Fruit fly (Drosophila melanogaster) whole organism, embryonic: ENCODE results near the gene cass.

Source experiments
- Ada2b ChIP-seq: fragments of 200-800 bp; sonication (Bioruptor generic); IDR thresholded peaks from 2 replicates; pipeline ENCODE4 v1.3.6; 2022; ENCODE audit warnings: missing biosample characterization, missing genetic modification characterization
- Asciz ChIP-seq: fragments of 200-800 bp; sonication (Bioruptor generic); optimal IDR thresholded peaks from 2 replicates; lab custom pipeline; 2017; ENCODE audit warnings: missing biosample characterization, mild to moderate bottlenecking, missing genetic modification characterization, missing genetic modification reagents
- B-H1 ChIP-seq: fragments of 200-800 bp; sonication (Bioruptor generic); IDR thresholded peaks from 3 replicates; pipeline ENCODE4 v1.3.6; 2022; ENCODE audit warnings: missing biosample characterization, missing genetic modification characterization
- CG10959 ChIP-seq: fragments of 200-800 bp; sonication (Bioruptor generic); IDR thresholded peaks from 2 replicates; pipeline ENCODE4 v1.3.6; 2022; ENCODE audit warnings: missing biosample characterization, missing genetic modification characterization
- CG11504 ChIP-seq: fragments of 200-800 bp; sonication (Bioruptor generic); optimal IDR thresholded peaks from 3 replicates; lab custom pipeline; 2019; ENCODE audit warnings: missing biosample characterization, mild to moderate bottlenecking, missing genetic modification characterization, moderate library complexity
- CG11696 ChIP-seq: fragments of 200-800 bp; sonication (Bioruptor generic); IDR thresholded peaks from 2 replicates; pipeline ENCODE4 v1.3.6; 2022; ENCODE audit warnings: missing biosample characterization, missing genetic modification characterization
- CG12104 ChIP-seq: fragments of 200-800 bp; sonication (Bioruptor generic); optimal IDR thresholded peaks from 3 replicates; lab custom pipeline; 2016; ENCODE audit warnings: missing biosample characterization, missing genetic modification characterization
- CG12236 ChIP-seq: fragments of 200-800 bp; sonication (Bioruptor generic); optimal IDR thresholded peaks from 2 replicates; lab custom pipeline; 2016; ENCODE audit warnings: missing biosample characterization, missing genetic modification characterization
- CG12391 ChIP-seq: fragments of 200-800 bp; sonication (Bioruptor generic); optimal IDR thresholded peaks from 3 replicates; lab custom pipeline; 2018; ENCODE audit warnings: missing biosample characterization, mild to moderate bottlenecking, missing genetic modification characterization, moderate library complexity
- CG12659 ChIP-seq: fragments of 200-800 bp; sonication (Bioruptor generic); optimal IDR thresholded peaks from 3 replicates; lab custom pipeline; 2017; ENCODE audit warnings: mild to moderate bottlenecking, missing biosample characterization, missing genetic modification reagents, missing genetic modification characterization
- CG12769 ChIP-seq: fragments of 200-800 bp; sonication (Bioruptor generic); optimal IDR thresholded peaks from 2 replicates; lab custom pipeline; 2019; ENCODE audit warnings: missing biosample characterization, mild to moderate bottlenecking, missing genetic modification characterization, moderate library complexity
- CG14441 ChIP-seq: fragments of 200-800 bp; sonication (Bioruptor generic); IDR thresholded peaks from 2 replicates; pipeline ENCODE4 v1.3.6; 2022; ENCODE audit warnings: missing biosample characterization, missing genetic modification characterization
- CG17328 ChIP-seq: fragments of 200-800 bp; sonication (Bioruptor generic); IDR thresholded peaks from 2 replicates; pipeline ENCODE4 v1.3.6; 2022; ENCODE audit warnings: missing biosample characterization, missing genetic modification characterization
- CG2199 ChIP-seq: fragments of 200-800 bp; sonication (Bioruptor generic); IDR thresholded peaks from 3 replicates; pipeline ENCODE4 v1.3.6; 2022; ENCODE audit warnings: missing biosample characterization, missing genetic modification characterization
- CG30403 ChIP-seq: fragments of 200-800 bp; sonication (Bioruptor generic); optimal IDR thresholded peaks from 3 replicates; lab custom pipeline; 2016; ENCODE audit warnings: missing biosample characterization, missing genetic modification characterization
- CG31224 ChIP-seq: fragments of 200-800 bp; sonication (Bioruptor generic); IDR thresholded peaks from 2 replicates; pipeline ENCODE4 v1.3.6; 2022; ENCODE audit warnings: missing biosample characterization, missing genetic modification characterization
- CG4328 ChIP-seq: fragments of 200-800 bp; sonication (Bioruptor generic); optimal IDR thresholded peaks from 3 replicates; lab custom pipeline; 2017; ENCODE audit warnings: missing biosample characterization, missing genetic modification reagents, missing genetic modification characterization
- CG4854 ChIP-seq: fragments of 200-800 bp; sonication (Bioruptor generic); optimal IDR thresholded peaks from 2 replicates; lab custom pipeline; 2016; ENCODE audit warnings: missing biosample characterization, missing genetic modification characterization, inconsistent platforms
- CG7372 ChIP-seq: fragments of 200-800 bp; sonication (Bioruptor generic); IDR thresholded peaks from 2 replicates; pipeline ENCODE4 v1.3.6; 2022; ENCODE audit warnings: missing biosample characterization, missing genetic modification characterization
- CG8089 ChIP-seq: fragments of 200-800 bp; sonication (Bioruptor generic); optimal IDR thresholded peaks from 3 replicates; lab custom pipeline; 2016; ENCODE audit warnings: missing biosample characterization, missing genetic modification characterization
- CG8388 ChIP-seq: fragments of 200-800 bp; sonication (Bioruptor generic); optimal IDR thresholded peaks from 2 replicates; lab custom pipeline; 2019; ENCODE audit warnings: missing biosample characterization, mild to moderate bottlenecking, missing genetic modification characterization, moderate library complexity
- Camta ChIP-seq: fragments of 200-800 bp; sonication (Bioruptor generic); optimal IDR thresholded peaks from 2 replicates; lab custom pipeline; 2016; ENCODE audit warnings: missing biosample characterization, missing genetic modification characterization
- Doc3 ChIP-seq: fragments of 200-800 bp; sonication (Bioruptor generic); IDR thresholded peaks from 3 replicates; pipeline ENCODE4 v1.3.6; 2022; ENCODE audit warnings: missing biosample characterization, missing genetic modification characterization; ENCODE audit not compliant: partially characterized antibody
- Hr51 ChIP-seq, 2 experiments: fragments of 200-800 bp; sonication (Bioruptor generic); optimal IDR thresholded peaks; 2 replicates in 1 of 2; 3 replicates in 1 of 2; lab custom pipeline; 2016 to 2018; ENCODE audit warnings: missing biosample characterization in 2 of 2, missing genetic modification characterization in 2 of 2, mild to moderate bottlenecking in 1 of 2, moderate library complexity in 1 of 2
- Hr78 ChIP-seq, 2 experiments: fragments of 200-800 bp in 1 of 2; fragments of >200 bp in 1 of 2; sonication (Bioruptor generic) in 1 of 2; optimal IDR thresholded peaks; 2 replicates each; lab custom pipeline; 2017 to 2019; ENCODE audit warnings: missing biosample characterization in 2 of 2, missing genetic modification characterization in 2 of 2, mild to moderate bottlenecking in 1 of 2, moderate library complexity in 1 of 2
- Med ChIP-seq: fragments of 200-800 bp; sonication (Bioruptor generic); peaks from one replicate; lab custom pipeline; 2016; ENCODE audit warnings: missing biosample characterization, missing genetic modification characterization, mild to moderate bottlenecking, inconsistent platforms, moderate library complexity
- Pdp1 ChIP-seq, 2 experiments: fragments of 200-800 bp; sonication (Bioruptor generic); optimal IDR thresholded peaks; 3 replicates each; lab custom pipeline; 2016; ENCODE audit warnings: missing biosample characterization in 2 of 2, missing genetic modification characterization in 2 of 2, mild to moderate bottlenecking in 1 of 2, moderate library complexity in 1 of 2
- Ptx1 ChIP-seq: fragments of 200-800 bp; sonication (Bioruptor generic); IDR thresholded peaks from 2 replicates; pipeline ENCODE4 v1.3.6; 2022; ENCODE audit warnings: missing biosample characterization, missing genetic modification characterization
- Rx ChIP-seq: fragments of 200-800 bp; sonication (Bioruptor generic); IDR thresholded peaks from 2 replicates; pipeline ENCODE4 v1.3.6; 2022; ENCODE audit warnings: missing biosample characterization, missing genetic modification characterization
- Ssrp ChIP-seq: fragments of 200-800 bp; sonication (Bioruptor generic); optimal IDR thresholded peaks from 2 replicates; lab custom pipeline; 2018; ENCODE audit warnings: missing biosample characterization, mild to moderate bottlenecking, missing genetic modification characterization, moderate library complexity
- Xbp1 ChIP-seq: fragments of 200-800 bp; sonication (Bioruptor generic); optimal IDR thresholded peaks from 3 replicates; lab custom pipeline; 2016; ENCODE audit warnings: missing biosample characterization, mild to moderate bottlenecking, missing genetic modification characterization
- abd-A ChIP-seq: fragments of 200-800 bp; sonication (Bioruptor generic); optimal IDR thresholded peaks from 3 replicates; lab custom pipeline; 2019; ENCODE audit warnings: missing biosample characterization, mild to moderate bottlenecking, missing genetic modification characterization, moderate library complexity
- ase ChIP-seq: fragments of 200-800 bp; sonication (Bioruptor generic); IDR thresholded peaks from 3 replicates; pipeline ENCODE4 v1.3.6; 2022; ENCODE audit warnings: missing biosample characterization, missing genetic modification characterization
- ash1 ChIP-seq: fragments of 200-800 bp; sonication (Bioruptor generic); optimal IDR thresholded peaks from 2 replicates; lab custom pipeline; 2018; ENCODE audit warnings: missing biosample characterization, mild to moderate bottlenecking, missing genetic modification characterization
- chinmo ChIP-seq: fragments of 200-800 bp; sonication (Bioruptor generic); IDR thresholded peaks from 4 replicates; pipeline ENCODE4 v1.3.6; 2022; ENCODE audit warnings: missing biosample characterization, missing genetic modification characterization; ENCODE audit not compliant: partially characterized antibody
- disco-r ChIP-seq: fragments of 200-800 bp; sonication (Bioruptor generic); optimal IDR thresholded peaks from 2 replicates; lab custom pipeline; 2016; ENCODE audit warnings: missing biosample characterization, missing genetic modification characterization
- ems ChIP-seq: fragments of 200-800 bp; sonication (Bioruptor generic); optimal IDR thresholded peaks from 3 replicates; lab custom pipeline; 2016; ENCODE audit warnings: missing biosample characterization, missing genetic modification characterization
- fd96Cb ChIP-seq: fragments of 200-800 bp; sonication (Bioruptor generic); optimal IDR thresholded peaks from 2 replicates; lab custom pipeline; 2018; ENCODE audit warnings: missing biosample characterization, mild to moderate bottlenecking, missing genetic modification characterization, moderate library complexity
- gce ChIP-seq: fragments of 200-800 bp; sonication (Bioruptor generic); IDR thresholded peaks from 3 replicates; pipeline ENCODE4 v1.3.6; 2022; ENCODE audit warnings: missing biosample characterization, missing genetic modification characterization
- gem ChIP-seq: fragments of 200-800 bp; sonication (Bioruptor generic); optimal IDR thresholded peaks from 2 replicates; lab custom pipeline; 2019; ENCODE audit warnings: missing biosample characterization, mild to moderate bottlenecking, missing genetic modification characterization, moderate library complexity
- gsb-n ChIP-seq: fragments of 200-800 bp; sonication (Bioruptor generic); optimal IDR thresholded peaks from 3 replicates; lab custom pipeline; 2018; ENCODE audit warnings: missing biosample characterization, mild to moderate bottlenecking, missing genetic modification characterization
- kni ChIP-seq: fragments of 200-800 bp; sonication (Bioruptor generic); optimal IDR thresholded peaks from 3 replicates; lab custom pipeline; 2017; ENCODE audit warnings: mild to moderate bottlenecking, missing biosample characterization, missing genetic modification reagents, missing genetic modification characterization
- sd ChIP-seq: fragments of 200-800 bp; sonication (Bioruptor generic); optimal IDR thresholded peaks from 3 replicates; lab custom pipeline; 2018; ENCODE audit warnings: missing biosample characterization, mild to moderate bottlenecking, missing genetic modification characterization, moderate library complexity
- sens-2 ChIP-seq: fragments of 200-800 bp; sonication (Bioruptor generic); IDR thresholded peaks from 2 replicates; pipeline ENCODE4 v1.3.6; 2022; ENCODE audit warnings: missing biosample characterization, missing genetic modification characterization
- sqz ChIP-seq: fragments of 200-800 bp; sonication (Bioruptor generic); optimal IDR thresholded peaks from 3 replicates; lab custom pipeline; 2018; ENCODE audit warnings: missing biosample characterization, mild to moderate bottlenecking, missing genetic modification characterization
- vfl ChIP-seq: fragments of 200-800 bp; sonication (Bioruptor generic); optimal IDR thresholded peaks from 2 replicates; lab custom pipeline; 2016; ENCODE audit warnings: missing biosample characterization, missing genetic modification characterization
- wek ChIP-seq: fragments of 200-800 bp; sonication (Bioruptor generic); optimal IDR thresholded peaks from 3 replicates; lab custom pipeline; 2018; ENCODE audit warnings: missing biosample characterization, mild to moderate bottlenecking, missing genetic modification characterization, moderate library complexity
- zen ChIP-seq: fragments of 200-800 bp; sonication (Bioruptor generic); optimal IDR thresholded peaks from 3 replicates; lab custom pipeline; 2018; ENCODE audit warnings: missing biosample characterization, mild to moderate bottlenecking, missing genetic modification characterization, moderate library complexity

Gene cass

dm6 chr2L:17427187-17427586 lies 50.5 kb downstream of the cass start:
- TF ChIP-seq B-H1 (GFP tag; lab: Robert Waterston, UW) (0 out of 3 replicates have a peak, but pooled peaks have one; percentile 12), Rx (GFP tag; lab: Robert Waterston, UW) (no peak), Ptx1 (peak; percentile 44; the same call in 1 of the 2 replicates), vfl (GFP tag; lab: Kevin White, UChicago) (no peak), CG11504 (peak; percentile 15), Med (GFP tag; lab: Kevin White, UChicago) (peak; percentile 73), gsb-n (tag; lab: Kevin White, UChicago) (no peak), gem (tag; lab: Kevin White, UChicago) (peak; percentile 16), CG30403 (GFP tag; lab: Kevin White, UChicago) (peak; percentile 11), CG4328 (GFP tag; lab: Kevin White, UChicago) (no peak), CG17328 (peak; percentile 16; the same call in 1 of the 2 replicates), CG14441 (GFP tag; lab: Robert Waterston, UW) (peak; percentile 29; the same call in 1 of the 2 replicates), Hr51 (GFP tag; optimal IDR thresholded peaks at IDR 0.05; lab: Kevin White, UChicago) (peak in 1 of 2 experiments; percentile 22)

DNA sequence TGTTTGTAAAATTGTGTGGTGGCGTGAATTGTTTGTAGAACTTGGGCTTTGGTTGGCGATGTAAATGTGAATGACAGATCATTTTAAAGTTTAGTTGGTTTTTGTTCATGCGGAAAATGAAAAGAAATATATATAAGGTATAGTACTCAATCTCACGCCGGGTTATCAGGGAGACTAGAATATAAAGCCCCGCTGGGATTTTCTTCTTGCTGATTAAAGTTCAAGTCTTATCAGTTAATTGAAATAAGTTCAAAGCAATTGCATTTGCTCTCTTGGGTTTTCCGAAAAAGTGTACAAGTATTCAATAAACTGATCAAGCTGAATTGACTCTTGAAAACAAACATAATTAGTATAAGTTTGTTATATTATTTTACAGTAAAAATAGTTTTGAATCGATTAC lies 52.3 kb downstream of the cass start:
- no peak for TF ChIP-seq kni
- no peak for TF ChIP-seq Xbp1 (GFP tag; lab: Kevin White, UChicago)
- no peak for TF ChIP-seq CG11696 (GFP tag; lab: Robert Waterston, UW)
- no peak for TF ChIP-seq ash1 (GFP tag; lab: Kevin White, UChicago)
- no peak for TF ChIP-seq CG12104
- TF ChIP-seq CG12391 = no peak
- no peak for TF ChIP-seq wek (GFP tag; lab: Kevin White, UChicago)
- no peak for TF ChIP-seq CG12769 (tag; lab: Kevin White, UChicago)
- TF ChIP-seq Hr78 (GFP tag; optimal IDR thresholded peaks at IDR 0.05; lab: Kevin White, UChicago) = no peak
- TF ChIP-seq ase (GFP tag; lab: Robert Waterston, UW) = no peak
- no peak for TF ChIP-seq sens-2
- TF ChIP-seq sqz (GFP tag; lab: Kevin White, UChicago) = no peak
- no peak for TF ChIP-seq CG4854 (GFP tag; lab: Kevin White, UChicago)
- no peak for TF ChIP-seq Ada2b (GFP tag; lab: Robert Waterston, UW)
- TF ChIP-seq zen (tag; lab: Kevin White, UChicago) = no peak
- no peak for TF ChIP-seq gce (GFP tag; lab: Robert Waterston, UW)
- no peak for TF ChIP-seq CG8089
- no peak for TF ChIP-seq CG8388 (GFP tag; lab: Kevin White, UChicago)

DNA sequence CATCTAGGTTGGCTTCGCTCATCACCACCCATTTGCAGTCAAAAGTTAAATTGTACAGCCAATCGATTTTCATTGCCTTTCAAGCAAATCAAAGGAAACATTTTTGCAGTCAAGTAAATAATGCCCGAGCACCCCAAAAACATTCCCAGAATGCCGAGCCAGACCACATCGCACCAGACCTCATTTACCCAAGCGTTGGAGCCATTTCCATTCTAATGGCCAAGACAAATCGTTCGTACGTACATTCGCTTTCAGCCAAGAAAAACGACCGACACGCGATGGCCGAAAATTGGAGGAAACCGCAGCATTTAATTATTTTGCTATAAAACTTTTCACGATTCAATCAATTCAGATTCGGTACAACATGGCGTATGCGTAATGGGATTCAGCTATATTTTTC lies 52.7 kb downstream of the cass start:
- TF ChIP-seq Med (GFP tag; lab: Kevin White, UChicago) (no peak), CG12236 (no peak), sd (tag; lab: Kevin White, UChicago) (peak; percentile 76), disco-r (GFP tag; lab: Kevin White, UChicago) (no peak), ems (GFP tag; lab: Kevin White, UChicago) (no peak), CG10959 (GFP tag; lab: Robert Waterston, UW) (no peak), Asciz (no peak), CG17328 (no peak), Doc3 (no peak), CG31224 (GFP tag; lab: Robert Waterston, UW) (no peak), chinmo (no peak), Ssrp (no peak), CG7372 (peak; percentile 67), Hr78 (GFP tag; optimal IDR thresholded peaks at IDR 0.05; lab: Kevin White, UChicago) (no peak), abd-A (tag; lab: Kevin White, UChicago) (peak; percentile 2), Camta (GFP tag; lab: Kevin White, UChicago) (no peak), CG12659 (GFP tag; lab: Kevin White, UChicago) (no peak), CG2199 (GFP tag; lab: Robert Waterston, UW) (peak; percentile 96), CG12769 (tag; lab: Kevin White, UChicago) (peak; percentile 40), Pdp1 (GFP tag; optimal IDR thresholded peaks at IDR 0.05; lab: Kevin White, UChicago) (peak in 1 of 2 experiments; percentile 0), fd96Cb (tag; lab: Kevin White, UChicago) (no peak)
